Worm (Caenorhabditis elegans) whole organism, young adult: ENCODE measurements around the gene D1086.11.

Source experiments
- B0261.1 ChIP-seq: sonication (generic microtip); optimal IDR thresholded peaks from 2 replicates; lab custom pipeline; 2016; ENCODE audit warnings: mild to moderate bottlenecking, missing genetic modification characterization, moderate library complexity, missing compliant biosample characterization
- C17E4.6 ChIP-seq: fragments of 200-800 bp; sonication (Bioruptor generic); IDR thresholded peaks from 2 replicates; pipeline ENCODE4 v1.3.6; 2022; ENCODE audit warnings: missing genetic modification reagents, missing genetic modification characterization, missing compliant biosample characterization
- F10E7.11 ChIP-seq: sonication (generic microtip); optimal IDR thresholded peaks from 2 replicates; lab custom pipeline; 2017; ENCODE audit warnings: mild to moderate bottlenecking, missing genetic modification characterization, moderate library complexity, missing compliant biosample characterization
- F33H1.4 ChIP-seq: fragments of 200-800 bp; sonication (Bioruptor generic); IDR thresholded peaks from 2 replicates; pipeline ENCODE4 v1.3.6; 2022; ENCODE audit warnings: missing genetic modification reagents, missing genetic modification characterization, missing compliant biosample characterization
- F49E8.2 ChIP-seq: sonication (generic microtip); optimal IDR thresholded peaks from 3 replicates; lab custom pipeline; 2017; ENCODE audit warnings: missing genetic modification characterization, mild to moderate bottlenecking, missing compliant biosample characterization, antibody characterized with exemption, moderate library complexity; ENCODE audit not compliant: insufficient read depth
- F55B11.4 ChIP-seq: sonication (generic microtip); optimal IDR thresholded peaks from 2 replicates; lab custom pipeline; 2016; ENCODE audit warnings: missing compliant biosample characterization, missing genetic modification characterization, borderline replicate concordance; ENCODE audit not compliant: insufficient read depth
- T07F8.4 ChIP-seq: sonication (generic microtip); optimal IDR thresholded peaks from 2 replicates; lab custom pipeline; 2016; ENCODE audit warnings: mild to moderate bottlenecking, missing genetic modification characterization, moderate library complexity, missing compliant biosample characterization
- T26A5.8 ChIP-seq: sonication (generic microtip); optimal IDR thresholded peaks from 2 replicates; lab custom pipeline; 2016; ENCODE audit warnings: missing genetic modification characterization, missing compliant biosample characterization
- Y53F4B.3 ChIP-seq: fragments of 200-800 bp; sonication (Bioruptor generic); IDR thresholded peaks from 2 replicates; pipeline ENCODE4 v1.3.6; 2022; ENCODE audit warnings: missing genetic modification reagents, missing genetic modification characterization, missing compliant biosample characterization
- akir-1 ChIP-seq: fragments of 200-800 bp; sonication (Bioruptor generic); optimal IDR thresholded peaks from 2 replicates; lab custom pipeline; 2018; ENCODE audit warnings: mild to moderate bottlenecking, missing genetic modification characterization, moderate library complexity, missing compliant biosample characterization
- aptf-2 ChIP-seq: fragments of 200-800 bp; sonication (Bioruptor generic); conservative IDR thresholded peaks from 2 replicates; pipeline ENCODE4 v1.3.6; 2022; ENCODE audit warnings: missing genetic modification reagents, missing genetic modification characterization, missing compliant biosample characterization
- atf-7 ChIP-seq: sonication (generic microtip); optimal IDR thresholded peaks from 2 replicates; lab custom pipeline; 2017; ENCODE audit warnings: mild to moderate bottlenecking, missing genetic modification characterization, missing compliant biosample characterization
- athp-1 ChIP-seq: sonication (generic microtip); optimal IDR thresholded peaks from 2 replicates; lab custom pipeline; 2017; ENCODE audit warnings: mild to moderate bottlenecking, missing genetic modification characterization, missing compliant biosample characterization
- cebp-2 ChIP-seq: fragments of 200-800 bp; sonication (Bioruptor generic); IDR thresholded peaks from 2 replicates; pipeline ENCODE4 v1.3.6; 2022; ENCODE audit warnings: missing genetic modification characterization, missing compliant biosample characterization
- ceh-100 ChIP-seq: fragments of 200-800 bp; sonication (Bioruptor generic); IDR thresholded peaks from 2 replicates; pipeline ENCODE4 v1.3.6; 2022; ENCODE audit warnings: missing genetic modification reagents, missing genetic modification characterization, missing compliant biosample characterization
- ceh-58 ChIP-seq: fragments of 200-800 bp; sonication (Bioruptor generic); IDR thresholded peaks from 2 replicates; pipeline ENCODE4 v1.3.6; 2022; ENCODE audit warnings: missing genetic modification characterization, missing compliant biosample characterization
- ceh-79 ChIP-seq: sonication (generic microtip); optimal IDR thresholded peaks from 2 replicates; lab custom pipeline; 2017; ENCODE audit warnings: mild to moderate bottlenecking, missing genetic modification characterization, missing compliant biosample characterization
- ceh-91 ChIP-seq: fragments of 200-800 bp; sonication (Bioruptor generic); IDR thresholded peaks from 2 replicates; pipeline ENCODE4 v1.3.6; 2022; ENCODE audit warnings: missing genetic modification reagents, missing genetic modification characterization, missing compliant biosample characterization
- dpff-1 ChIP-seq: sonication (generic microtip); optimal IDR thresholded peaks from 2 replicates; lab custom pipeline; 2017; ENCODE audit warnings: mild to moderate bottlenecking, missing genetic modification characterization, missing compliant biosample characterization
- egl-18 ChIP-seq: fragments of 200-800 bp; sonication (Bioruptor generic); IDR thresholded peaks from 2 replicates; pipeline ENCODE4 v1.3.6; 2022; ENCODE audit warnings: missing genetic modification reagents, missing genetic modification characterization, missing compliant biosample characterization
- fkh-3 ChIP-seq: sonication (generic microtip); optimal IDR thresholded peaks from 2 replicates; lab custom pipeline; 2016; ENCODE audit warnings: mild to moderate bottlenecking, missing genetic modification characterization, missing compliant biosample characterization
- gei-17 ChIP-seq: fragments of 200-800 bp; sonication (Bioruptor generic); optimal IDR thresholded peaks from 2 replicates; lab custom pipeline; 2018; ENCODE audit warnings: mild to moderate bottlenecking, missing genetic modification characterization, missing compliant biosample characterization
- hlh-12 ChIP-seq: sonication (generic microtip); optimal IDR thresholded peaks from 2 replicates; lab custom pipeline; 2016; ENCODE audit warnings: missing genetic modification characterization, missing compliant biosample characterization
- hlh-26 ChIP-seq: fragments of 200-800 bp; sonication (Bioruptor generic); conservative IDR thresholded peaks from 2 replicates; pipeline ENCODE4 v1.3.6; 2022; ENCODE audit warnings: missing genetic modification reagents, missing genetic modification characterization, missing compliant biosample characterization
- lag-1 ChIP-seq: fragments of 200-800 bp; sonication (Bioruptor generic); IDR thresholded peaks from 2 replicates; pipeline ENCODE4 v1.3.6; 2022; ENCODE audit warnings: missing genetic modification reagents, missing genetic modification characterization, missing compliant biosample characterization
- let-526 ChIP-seq: fragments of 200-800 bp; sonication (Bioruptor generic); IDR thresholded peaks from 2 replicates; pipeline ENCODE4 v1.3.6; 2022; ENCODE audit warnings: missing genetic modification reagents, missing genetic modification characterization, missing compliant biosample characterization
- lin-40 ChIP-seq: sonication (generic microtip); optimal IDR thresholded peaks from 2 replicates; lab custom pipeline; 2016; ENCODE audit warnings: missing genetic modification characterization, mild to moderate bottlenecking, missing compliant biosample characterization, missing genotype, missing genetic modification reagents
- madf-10 ChIP-seq: sonication (generic microtip); optimal IDR thresholded peaks from 2 replicates; lab custom pipeline; 2016; ENCODE audit warnings: mild to moderate bottlenecking, missing genetic modification characterization, missing compliant biosample characterization
- nfya-1 ChIP-seq: sonication (generic microtip); optimal IDR thresholded peaks from 2 replicates; lab custom pipeline; 2017; ENCODE audit warnings: antibody characterized with exemption, missing compliant biosample characterization, missing genetic modification characterization, borderline replicate concordance; ENCODE audit not compliant: insufficient read depth
- nfya-2 ChIP-seq: fragments of 200-800 bp; sonication (Bioruptor generic); IDR thresholded peaks from 2 replicates; pipeline ENCODE4 v1.3.6; 2022; ENCODE audit warnings: missing genetic modification reagents, missing genetic modification characterization, missing compliant biosample characterization
- nhr-179 ChIP-seq: sonication (generic microtip); optimal IDR thresholded peaks from 2 replicates; lab custom pipeline; 2016; ENCODE audit warnings: mild to moderate bottlenecking, missing genetic modification characterization, missing compliant biosample characterization
- nhr-80 ChIP-seq: sonication (generic microtip); optimal IDR thresholded peaks from 2 replicates; lab custom pipeline; 2016; ENCODE audit warnings: missing genetic modification characterization, missing compliant biosample characterization
- nhr-90 ChIP-seq: sonication (generic microtip); optimal IDR thresholded peaks from 2 replicates; lab custom pipeline; 2016; ENCODE audit warnings: missing genotype, mild to moderate bottlenecking, missing genetic modification characterization, missing compliant biosample characterization
- pbrm-1 ChIP-seq: fragments of 200-800 bp; sonication (Bioruptor generic); IDR thresholded peaks from 2 replicates; pipeline ENCODE4 v1.3.6; 2022; ENCODE audit warnings: missing genetic modification reagents, missing genetic modification characterization, missing compliant biosample characterization
- rcor-1 ChIP-seq: fragments of 200-800 bp; sonication (Bioruptor generic); IDR thresholded peaks from 2 replicates; pipeline ENCODE4 v1.3.6; 2022; ENCODE audit warnings: missing genetic modification reagents, missing genetic modification characterization, missing compliant biosample characterization
- repo-1 ChIP-seq: sonication (generic microtip); optimal IDR thresholded peaks from 2 replicates; lab custom pipeline; 2017; ENCODE audit warnings: mild to moderate bottlenecking, missing genetic modification characterization, missing compliant biosample characterization
- rpc-1 ChIP-seq, 2 experiments: fragments of 150-350 bp in 1 of 2; sonication (generic microtip) in 1 of 2; optimal IDR thresholded peaks; 2 replicates each; lab custom pipeline; 2014 to 2018; ENCODE audit warnings: missing biosample characterization in 1 of 2, missing genetic modification characterization in 1 of 2, missing genetic modification reagents in 1 of 2, missing genotype in 1 of 2
- snpc-4 ChIP-seq, 5 experiments: fragments of 150-350 bp in 1 of 5; sonication (generic microtip) in 4 of 5; optimal IDR thresholded peaks; 2 replicates each; lab custom pipeline; 2014 to 2018; ENCODE audit warnings: missing genetic modification characterization in 5 of 5, missing biosample characterization in 3 of 5, antibody characterized with exemption in 2 of 5, mild to moderate bottlenecking in 2 of 5, missing compliant biosample characterization in 2 of 5, missing genotype in 2 of 5, moderate library complexity in 2 of 5, missing genetic modification reagents in 1 of 5
- sptf-2 ChIP-seq: fragments of 200-800 bp; sonication (Bioruptor generic); optimal IDR thresholded peaks from 2 replicates; lab custom pipeline; 2018; ENCODE audit warnings: mild to moderate bottlenecking, missing genetic modification characterization, missing compliant biosample characterization
- tbx-9 ChIP-seq: sonication (generic microtip); optimal IDR thresholded peaks from 2 replicates; lab custom pipeline; 2016; ENCODE audit warnings: borderline replicate concordance, missing genetic modification characterization, inconsistent platforms, missing compliant biosample characterization
- tlf-1 ChIP-seq: fragments of 200-800 bp; sonication (Bioruptor generic); optimal IDR thresholded peaks from 2 replicates; lab custom pipeline; 2018; ENCODE audit warnings: mild to moderate bottlenecking, missing genetic modification characterization, missing compliant biosample characterization
- unc-130 ChIP-seq: sonication (generic microtip); optimal IDR thresholded peaks from 2 replicates; lab custom pipeline; 2016; ENCODE audit warnings: missing genetic modification reagents, missing genetic modification characterization, missing compliant biosample characterization
- zim-3 ChIP-seq: sonication (generic microtip); optimal IDR thresholded peaks from 2 replicates; lab custom pipeline; 2017; ENCODE audit warnings: mild to moderate bottlenecking, missing genetic modification characterization, moderate library complexity, missing compliant biosample characterization
- ztf-18 ChIP-seq: sonication (generic microtip); optimal IDR thresholded peaks from 2 replicates; lab custom pipeline; 2016; ENCODE audit warnings: missing genotype, mild to moderate bottlenecking, missing genetic modification characterization, missing compliant biosample characterization
- ztf-26 ChIP-seq: sonication (generic microtip); optimal IDR thresholded peaks from 2 replicates; lab custom pipeline; 2017; ENCODE audit warnings: missing genetic modification characterization, missing compliant biosample characterization
- ztf-28 ChIP-seq: fragments of 200-800 bp; sonication (Bioruptor generic); IDR thresholded peaks from 2 replicates; pipeline ENCODE4 v1.3.6; 2022; ENCODE audit warnings: missing genetic modification reagents, missing genetic modification characterization, missing compliant biosample characterization
- ztf-6 ChIP-seq: fragments of 200-800 bp; sonication (Bioruptor generic); IDR thresholded peaks from 2 replicates; pipeline ENCODE4 v1.3.6; 2022; ENCODE audit warnings: missing genetic modification reagents, missing genetic modification characterization, missing compliant biosample characterization

D1086.11 gene

DNA sequence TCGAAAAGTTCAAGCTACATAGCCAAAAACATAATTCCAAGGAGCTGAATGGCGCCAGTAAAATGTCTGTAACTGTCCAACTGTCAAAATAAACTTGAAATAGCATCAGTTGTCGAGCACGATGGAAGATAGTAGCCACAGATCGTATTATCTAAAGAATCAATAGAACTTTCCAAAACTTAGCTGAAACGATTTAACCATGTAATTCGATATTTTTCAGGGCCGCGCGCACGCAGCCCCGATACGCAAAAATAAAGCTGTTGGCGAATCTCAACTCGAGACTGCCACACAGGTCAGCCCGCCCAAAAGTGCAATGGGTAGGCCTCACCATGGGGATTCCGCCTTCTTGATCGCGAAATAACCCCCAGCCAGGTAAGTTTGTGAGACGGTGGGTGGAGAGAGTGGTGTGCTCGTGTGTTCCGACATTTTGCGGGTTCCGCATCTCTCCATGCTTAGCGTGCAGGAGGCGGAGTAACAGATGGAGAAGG lies 46.0 kb upstream of the D1086.11 start (continued):
- no peak for TF ChIP-seq T07F8.4
- no peak for TF ChIP-seq akir-1 (GFP tag; lab: Kevin White, UChicago)
- TF ChIP-seq F49E8.2 (tag; lab: Kevin White, UChicago) = peak; percentile 8
- peak; percentile 74 for TF ChIP-seq C17E4.6 (GFP tag; lab: Robert Waterston, UW)
- TF ChIP-seq tbx-9 (tag; lab: Kevin White, UChicago) = no peak
- 0 out of 2 replicates have a peak, but pooled peaks have one; percentile 5 for TF ChIP-seq let-526 (GFP tag; lab: Robert Waterston, UW)
- TF ChIP-seq ztf-18 = peak; percentile 52
- peak; percentile 66 for TF ChIP-seq F33H1.4 (GFP tag; lab: Robert Waterston, UW)
- no peak for TF ChIP-seq zim-3
- no peak for TF ChIP-seq F55B11.4
- TF ChIP-seq nhr-80 (tag; lab: Kevin White, UChicago) = peak; percentile 34
- TF ChIP-seq tlf-1 (GFP tag; lab: Kevin White, UChicago) = peak; percentile 19
- TF ChIP-seq F10E7.11 = no peak
- TF ChIP-seq ztf-26 = no peak
- no peak for TF ChIP-seq lin-40 (tag; lab: Kevin White, UChicago)
- no peak for TF ChIP-seq hlh-12 (tag; lab: Kevin White, UChicago)
- TF ChIP-seq dpff-1 (tag; lab: Kevin White, UChicago) = peak; percentile 75
- no peak for TF ChIP-seq gei-17
- TF ChIP-seq rcor-1 (GFP tag; lab: Robert Waterston, UW) = peak; percentile 89
- no peak for TF ChIP-seq lag-1 (GFP tag; lab: Robert Waterston, UW)
- peak; percentile 84 for TF ChIP-seq ceh-100 (GFP tag; lab: Robert Waterston, UW)
- TF ChIP-seq pbrm-1 (GFP tag; lab: Robert Waterston, UW) = peak; percentile 94
- TF ChIP-seq snpc-4 (GFP tag; optimal IDR thresholded peaks at IDR 0.05; lab: Kevin White, UChicago) = peak; percentile 89
- TF ChIP-seq snpc-4 (tag; optimal IDR thresholded peaks at IDR 0.05; lab: Kevin White, UChicago) = peak; percentile 93 to 99 (median 96)
- no peak for TF ChIP-seq T26A5.8
- TF ChIP-seq B0261.1 (tag; lab: Kevin White, UChicago) = peak; percentile 20
- no peak for TF ChIP-seq nhr-90
- TF ChIP-seq ztf-28 (GFP tag; lab: Robert Waterston, UW) = peak; percentile 57; the same call in 1 of the 2 replicates
- TF ChIP-seq cebp-2 = 0 out of 2 replicates have a peak, but pooled peaks have one; percentile 88
- TF ChIP-seq athp-1 (tag; lab: Kevin White, UChicago) = no peak
- peak; percentile 91 for TF ChIP-seq repo-1
- TF ChIP-seq ceh-91 (GFP tag; lab: Robert Waterston, UW) = peak; percentile 54
- TF ChIP-seq nfya-2 (GFP tag; lab: Robert Waterston, UW) = 0 out of 2 replicates have a peak, but pooled peaks have one; percentile 17
- TF ChIP-seq fkh-3 (tag; lab: Kevin White, UChicago) = no peak
- TF ChIP-seq nfya-1 (tag; lab: Kevin White, UChicago) = no peak
- no peak for TF ChIP-seq ceh-58 (GFP tag; lab: Robert Waterston, UW)
- peak; percentile 67 for TF ChIP-seq madf-10
- peak; percentile 57 for TF ChIP-seq Y53F4B.3 (GFP tag; lab: Robert Waterston, UW)
- TF ChIP-seq ceh-79 = no peak
- TF ChIP-seq nhr-179 (tag; lab: Kevin White, UChicago) = peak; percentile 55
- TF ChIP-seq egl-18 (GFP tag; lab: Robert Waterston, UW) = 0 out of 2 replicates have a peak, but pooled peaks have one; percentile 45
- 0 out of 2 replicates have a peak, but pooled peaks have one; percentile 22 for TF ChIP-seq ztf-6 (GFP tag; lab: Robert Waterston, UW)
- peak; percentile 74; the same call in 1 of the 2 replicates for TF ChIP-seq aptf-2
- TF ChIP-seq rpc-1 (optimal IDR thresholded peaks at IDR 0.05; lab: Kevin White, UChicago) = no peak
- TF ChIP-seq rpc-1 (tag; optimal IDR thresholded peaks at IDR 0.05; lab: Kevin White, UChicago) = no peak
- peak; percentile 88 for TF ChIP-seq sptf-2 (GFP tag; lab: Kevin White, UChicago)
- peak; percentile 26 for TF ChIP-seq atf-7 (tag; lab: Kevin White, UChicago)
- peak; percentile 28 for TF ChIP-seq unc-130 (GFP tag; lab: Kevin White, UChicago)
- no peak for TF ChIP-seq hlh-26 (GFP tag; lab: Robert Waterston, UW)
